Fruit fly (Drosophila melanogaster) whole organism, embryonic: ENCODE data around the gene ninaE.
A peak's percentile ranks its signal among the peaks of the same experiment; 100 is the strongest.

ENCODE experiments used
- ATbp ChIP-seq: fragments of 200-800 bp; sonication (Bioruptor generic); optimal IDR thresholded peaks from 2 replicates; lab custom pipeline; 2017; ENCODE audit warnings: missing biosample characterization, mild to moderate bottlenecking, missing genetic modification characterization, missing genetic modification reagents
- Abd-B ChIP-seq: fragments of 200-800 bp; sonication (Bioruptor generic); optimal IDR thresholded peaks from 2 replicates; lab custom pipeline; 2018; ENCODE audit warnings: missing biosample characterization, mild to moderate bottlenecking, missing genetic modification characterization, moderate library complexity
- Atf6 ChIP-seq: fragments of 200-800 bp; sonication (Bioruptor generic); IDR thresholded peaks from 2 replicates; pipeline ENCODE4 v1.3.6; 2022; ENCODE audit warnings: missing biosample characterization, missing genetic modification characterization
- Bdp1 ChIP-seq: fragments of 200-800 bp; sonication (Bioruptor generic); optimal IDR thresholded peaks from 3 replicates; lab custom pipeline; 2016; ENCODE audit warnings: missing biosample characterization, missing genetic modification characterization
- Bgb ChIP-seq: fragments of 200-800 bp; sonication (Bioruptor generic); IDR thresholded peaks from 2 replicates; pipeline ENCODE4 v1.3.6; 2022; ENCODE audit warnings: missing biosample characterization, missing genetic modification characterization; ENCODE audit not compliant: partially characterized antibody
- BtbVII ChIP-seq: fragments of 200-800 bp; sonication (Bioruptor generic); optimal IDR thresholded peaks from 3 replicates; lab custom pipeline; 2017; ENCODE audit warnings: missing biosample characterization, mild to moderate bottlenecking, missing genetic modification characterization
- C15 ChIP-seq: fragments of 200-800 bp; sonication (Bioruptor generic); IDR thresholded peaks from 3 replicates; pipeline ENCODE4 v1.3.6; 2022; ENCODE audit warnings: missing biosample characterization, missing genetic modification characterization
- CG10274 ChIP-seq: fragments of 200-800 bp; sonication (Bioruptor generic); optimal IDR thresholded peaks from 3 replicates; lab custom pipeline; 2017; ENCODE audit warnings: missing biosample characterization, mild to moderate bottlenecking, missing genetic modification characterization
- CG10565 ChIP-seq: fragments of 200-800 bp; sonication (Bioruptor generic); optimal IDR thresholded peaks from 3 replicates; lab custom pipeline; 2016; ENCODE audit warnings: missing biosample characterization, mild to moderate bottlenecking, missing genetic modification characterization
- CG12219 ChIP-seq: fragments of 200-800 bp; sonication (Bioruptor generic); optimal IDR thresholded peaks from 3 replicates; lab custom pipeline; 2018; ENCODE audit warnings: missing biosample characterization, mild to moderate bottlenecking, missing genetic modification characterization
- CG12659 ChIP-seq: fragments of 200-800 bp; sonication (Bioruptor generic); optimal IDR thresholded peaks from 3 replicates; lab custom pipeline; 2017; ENCODE audit warnings: mild to moderate bottlenecking, missing biosample characterization, missing genetic modification reagents, missing genetic modification characterization
- CG1792 ChIP-seq: fragments of 200-800 bp; sonication (Bioruptor generic); optimal IDR thresholded peaks from 2 replicates; lab custom pipeline; 2016; ENCODE audit warnings: missing biosample characterization, missing genetic modification characterization
- CG3163 ChIP-seq: fragments of 200-800 bp; sonication (Bioruptor generic); optimal IDR thresholded peaks from 3 replicates; lab custom pipeline; 2016; ENCODE audit warnings: missing biosample characterization, missing genetic modification characterization
- CG3281 ChIP-seq: fragments of 200-800 bp; sonication (Bioruptor generic); optimal IDR thresholded peaks from 3 replicates; lab custom pipeline; 2017; ENCODE audit warnings: missing biosample characterization, mild to moderate bottlenecking, missing genetic modification characterization
- CG42726 ChIP-seq: fragments of 200-800 bp; sonication (Bioruptor generic); IDR thresholded peaks from 2 replicates; pipeline ENCODE4 v1.3.6; 2022; ENCODE audit warnings: missing biosample characterization, missing genetic modification characterization; ENCODE audit not compliant: partially characterized antibody
- CG4820 ChIP-seq: fragments of 200-800 bp; sonication (Bioruptor generic); optimal IDR thresholded peaks from 3 replicates; lab custom pipeline; 2016; ENCODE audit warnings: missing biosample characterization, missing genetic modification characterization
- CG6654 ChIP-seq: fragments of 200-800 bp; sonication (Bioruptor generic); optimal IDR thresholded peaks from 2 replicates; lab custom pipeline; 2017; ENCODE audit warnings: missing biosample characterization, mild to moderate bottlenecking, missing genetic modification characterization
- CG6689 ChIP-seq: fragments of 200-800 bp; sonication (Bioruptor generic); IDR thresholded peaks from 2 replicates; pipeline ENCODE4 v1.3.6; 2022; ENCODE audit warnings: missing biosample characterization, missing genetic modification characterization
- CG6813 ChIP-seq: fragments of 200-800 bp; sonication (Bioruptor generic); optimal IDR thresholded peaks from 2 replicates; lab custom pipeline; 2017; ENCODE audit warnings: missing biosample characterization, missing genetic modification characterization, mild to moderate bottlenecking, moderate library complexity, missing genetic modification reagents
- CG7987 ChIP-seq: fragments of 200-800 bp; sonication (Bioruptor generic); optimal IDR thresholded peaks from 2 replicates; lab custom pipeline; 2018; ENCODE audit warnings: missing biosample characterization, mild to moderate bottlenecking, missing genetic modification characterization, moderate library complexity
- CG8478 ChIP-seq: fragments of >200 bp; optimal IDR thresholded peaks from 2 replicates; lab custom pipeline; 2018
- CG8765 ChIP-seq: fragments of 200-800 bp; sonication (Bioruptor generic); IDR thresholded peaks from 2 replicates; pipeline ENCODE4 v1.3.6; 2022; ENCODE audit warnings: missing biosample characterization, missing genetic modification characterization
- CG8944 ChIP-seq: fragments of 200-800 bp; sonication (Bioruptor generic); optimal IDR thresholded peaks from 3 replicates; lab custom pipeline; 2016; ENCODE audit warnings: missing biosample characterization, missing genetic modification characterization
- D ChIP-seq, 2 experiments: fragments of 200-800 bp in 1 of 2; fragments of >200 bp in 1 of 2; sonication (Bioruptor generic) in 1 of 2; optimal IDR thresholded peaks; 2 replicates in 1 of 2; 3 replicates in 1 of 2; lab custom pipeline; 2017; ENCODE audit warnings: mild to moderate bottlenecking in 1 of 2, missing biosample characterization in 1 of 2, missing genetic modification characterization in 1 of 2, missing genetic modification reagents in 1 of 2
- Doc2 ChIP-seq: fragments of 200-800 bp; sonication (Bioruptor generic); IDR thresholded peaks from 2 replicates; pipeline ENCODE4 v1.3.6; 2022; ENCODE audit warnings: missing biosample characterization, missing genetic modification characterization
- Drgx ChIP-seq: fragments of 200-800 bp; sonication (Bioruptor generic); IDR thresholded peaks from 2 replicates; pipeline ENCODE4 v1.3.6; 2022; ENCODE audit warnings: missing biosample characterization, missing genetic modification characterization
- Ets97D ChIP-seq: fragments of 200-800 bp; sonication (Bioruptor generic); optimal IDR thresholded peaks from 3 replicates; lab custom pipeline; 2016; ENCODE audit warnings: missing biosample characterization, missing genetic modification characterization
- H2.0 ChIP-seq: fragments of 200-800 bp; sonication (Bioruptor generic); IDR thresholded peaks from 2 replicates; pipeline ENCODE4 v1.3.6; 2022; ENCODE audit warnings: missing biosample characterization, missing genetic modification characterization
- HLH4C ChIP-seq: fragments of 200-800 bp; sonication (Bioruptor generic); IDR thresholded peaks from 3 replicates; pipeline ENCODE4 v1.3.6; 2022; ENCODE audit warnings: missing biosample characterization, missing genetic modification characterization; ENCODE audit not compliant: partially characterized antibody
- Nf-YA ChIP-seq: fragments of 200-800 bp; sonication (Bioruptor generic); IDR thresholded peaks from 2 replicates; pipeline ENCODE4 v1.3.6; 2022; ENCODE audit warnings: missing biosample characterization, missing genetic modification characterization
- Sox100B ChIP-seq: fragments of 200-800 bp; sonication (Bioruptor generic); optimal IDR thresholded peaks from 3 replicates; lab custom pipeline; 2018; ENCODE audit warnings: missing biosample characterization, mild to moderate bottlenecking, missing genetic modification characterization
- abd-A ChIP-seq: fragments of 200-800 bp; sonication (Bioruptor generic); optimal IDR thresholded peaks from 3 replicates; lab custom pipeline; 2019; ENCODE audit warnings: missing biosample characterization, mild to moderate bottlenecking, missing genetic modification characterization, moderate library complexity
- bigmax ChIP-seq: fragments of 200-800 bp; sonication (Bioruptor generic); optimal IDR thresholded peaks from 2 replicates; lab custom pipeline; 2018; ENCODE audit warnings: missing biosample characterization, mild to moderate bottlenecking, missing genetic modification characterization
- chif ChIP-seq, 2 experiments: fragments of 200-800 bp; sonication (Bioruptor generic); optimal IDR thresholded peaks; 3 replicates each; lab custom pipeline; 2016; ENCODE audit warnings: missing biosample characterization in 2 of 2, missing genetic modification characterization in 2 of 2
- corto ChIP-seq: fragments of 200-800 bp; sonication (Bioruptor generic); optimal IDR thresholded peaks from 2 replicates; lab custom pipeline; 2016; ENCODE audit warnings: missing biosample characterization, mild to moderate bottlenecking, missing genetic modification characterization, moderate library complexity
- disco-r ChIP-seq: fragments of 200-800 bp; sonication (Bioruptor generic); optimal IDR thresholded peaks from 2 replicates; lab custom pipeline; 2016; ENCODE audit warnings: missing biosample characterization, missing genetic modification characterization
- fd3F ChIP-seq: fragments of 200-800 bp; sonication (Bioruptor generic); optimal IDR thresholded peaks from 2 replicates; lab custom pipeline; 2018; ENCODE audit warnings: missing biosample characterization, mild to moderate bottlenecking, missing genetic modification characterization, moderate library complexity
- gfzf ChIP-seq: fragments of 200-800 bp; sonication (Bioruptor generic); optimal IDR thresholded peaks from 2 replicates; lab custom pipeline; 2016; ENCODE audit warnings: missing biosample characterization, mild to moderate bottlenecking, missing genetic modification characterization, moderate library complexity
- hbn ChIP-seq: fragments of 200-800 bp; sonication (Bioruptor generic); IDR thresholded peaks from 2 replicates; pipeline ENCODE4 v1.3.6; 2022; ENCODE audit warnings: missing biosample characterization, missing genetic modification characterization; ENCODE audit not compliant: partially characterized antibody
- hkb ChIP-seq, 2 experiments: fragments of 200-800 bp in 1 of 2; fragments of >200 bp in 1 of 2; sonication (Bioruptor generic) in 1 of 2; IDR thresholded peaks in 1 of 2; optimal IDR thresholded peaks in 1 of 2; 2 replicates each; pipeline versions ENCODE4 v1.3.6 to Lab custom; 2017 to 2022; ENCODE audit warnings: missing biosample characterization in 1 of 2, missing genetic modification characterization in 1 of 2
- lab ChIP-seq: fragments of 200-800 bp; sonication (Bioruptor generic); optimal IDR thresholded peaks from 3 replicates; lab custom pipeline; 2017; ENCODE audit warnings: missing biosample characterization, missing genetic modification characterization, mild to moderate bottlenecking, moderate library complexity, missing genetic modification reagents
- maf-S ChIP-seq: fragments of 200-800 bp; sonication (Bioruptor generic); optimal IDR thresholded peaks from 2 replicates; lab custom pipeline; 2016; ENCODE audit warnings: missing biosample characterization, missing genetic modification characterization
- nerfin-2 ChIP-seq: fragments of 200-800 bp; sonication (Bioruptor generic); IDR thresholded peaks from 2 replicates; pipeline ENCODE4 v1.3.6; 2022; ENCODE audit warnings: missing biosample characterization, missing genetic modification characterization; ENCODE audit not compliant: partially characterized antibody
- pita ChIP-seq: fragments of 200-800 bp; sonication (Bioruptor generic); optimal IDR thresholded peaks from 2 replicates; lab custom pipeline; 2017; ENCODE audit warnings: missing biosample characterization, mild to moderate bottlenecking, missing genetic modification characterization
- ro ChIP-seq: fragments of 200-800 bp; sonication (Bioruptor generic); IDR thresholded peaks from 2 replicates; pipeline ENCODE4 v1.3.6; 2022; ENCODE audit warnings: missing biosample characterization, missing genetic modification characterization
- salm ChIP-seq: fragments of 200-800 bp; sonication (Bioruptor generic); optimal IDR thresholded peaks from 2 replicates; lab custom pipeline; 2018; ENCODE audit warnings: missing biosample characterization, mild to moderate bottlenecking, missing genetic modification characterization
- sisA ChIP-seq: fragments of 200-800 bp; sonication (Bioruptor generic); IDR thresholded peaks from 2 replicates; pipeline ENCODE4 v1.3.6; 2022; ENCODE audit warnings: missing biosample characterization, missing genetic modification characterization
- sug ChIP-seq: fragments of 200-800 bp; optimal IDR thresholded peaks from 2 replicates; lab custom pipeline; 2019; ENCODE audit warnings: missing biosample characterization, mild to moderate bottlenecking, missing genetic modification characterization, moderate library complexity
- zen ChIP-seq: fragments of 200-800 bp; sonication (Bioruptor generic); optimal IDR thresholded peaks from 3 replicates; lab custom pipeline; 2018; ENCODE audit warnings: missing biosample characterization, mild to moderate bottlenecking, missing genetic modification characterization, moderate library complexity

ninaE gene

DNA sequence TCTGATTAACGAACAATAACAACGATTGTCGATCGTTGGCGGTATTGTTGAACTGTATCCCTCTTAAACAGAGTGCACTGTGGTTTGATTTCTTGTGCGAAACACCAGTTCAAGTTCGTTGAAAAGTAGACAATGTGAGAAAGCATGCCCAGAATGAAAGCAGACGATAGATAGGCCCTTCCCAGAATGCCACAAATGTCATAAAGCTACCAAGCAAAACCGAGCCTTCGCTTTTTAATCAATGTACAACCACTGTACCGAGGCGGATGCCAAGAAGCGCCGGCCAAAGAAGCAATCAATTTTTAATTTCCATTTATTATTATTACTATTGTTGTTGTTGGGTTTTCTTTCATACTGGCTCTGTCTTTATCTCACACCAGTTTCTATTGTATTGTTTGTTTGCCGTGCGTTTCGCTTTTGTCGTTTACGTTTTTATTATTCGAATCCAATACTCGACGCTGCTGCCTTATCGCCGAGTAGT is 20.9 kb upstream of the ninaE start (continued):
- peak; percentile 63 for TF ChIP-seq disco-r (GFP tag; lab: Kevin White, UChicago)
- no peak for TF ChIP-seq HLH4C (GFP tag; lab: Robert Waterston, UW)
- no peak for TF ChIP-seq pita
- TF ChIP-seq CG7987 (GFP tag; lab: Kevin White, UChicago) = peak; percentile 37
- no peak for TF ChIP-seq CG8478 (lab: Kevin White, UChicago)
- peak; percentile 73 for TF ChIP-seq Bdp1 (GFP tag; lab: Kevin White, UChicago)
- peak; percentile 87 for TF ChIP-seq CG6689 (GFP tag; lab: Robert Waterston, UW)
- peak; percentile 82 for TF ChIP-seq ATbp (GFP tag; lab: Kevin White, UChicago)
- TF ChIP-seq lab = peak; percentile 90
- no peak for TF ChIP-seq CG42726
- TF ChIP-seq salm (tag; lab: Kevin White, UChicago) = peak; percentile 70
- peak; percentile 46 for TF ChIP-seq CG6654 (GFP tag; lab: Kevin White, UChicago)
- TF ChIP-seq D (optimal IDR thresholded peaks at IDR 0.05; lab: Kevin White, UChicago) = no peak
- TF ChIP-seq D (GFP tag; optimal IDR thresholded peaks at IDR 0.05; lab: Kevin White, UChicago) = peak; percentile 67
- peak; percentile 26 for TF ChIP-seq corto (GFP tag; lab: Kevin White, UChicago)
- TF ChIP-seq CG1792 (GFP tag; lab: Kevin White, UChicago) = peak; percentile 70
- peak; percentile 61 for TF ChIP-seq Nf-YA
- peak; percentile 69 for TF ChIP-seq ro
- TF ChIP-seq Abd-B (GFP tag; lab: Kevin White, UChicago) = peak; percentile 63
- TF ChIP-seq gfzf (GFP tag; lab: Kevin White, UChicago) = no peak
- no peak for TF ChIP-seq bigmax (GFP tag; lab: Kevin White, UChicago)
- peak; percentile 81 for TF ChIP-seq CG12659 (GFP tag; lab: Kevin White, UChicago)
- peak; percentile 70 for TF ChIP-seq CG3281 (GFP tag; lab: Kevin White, UChicago)
- peak; percentile 79 for TF ChIP-seq fd3F (GFP tag; lab: Kevin White, UChicago)
- TF ChIP-seq nerfin-2 = no peak
- TF ChIP-seq CG8944 = peak; percentile 78
- TF ChIP-seq maf-S (GFP tag; lab: Kevin White, UChicago) = peak; percentile 76
- no peak for TF ChIP-seq hbn (GFP tag; lab: Robert Waterston, UW)
- TF ChIP-seq zen = peak; percentile 5
- TF ChIP-seq CG10274 = peak; percentile 9
- TF ChIP-seq CG4820 (GFP tag; lab: Kevin White, UChicago) = peak; percentile 73
- peak; percentile 77 for TF ChIP-seq Drgx (GFP tag; lab: Robert Waterston, UW)
- peak; percentile 77 to 86 for TF ChIP-seq chif (GFP tag; optimal IDR thresholded peaks at IDR 0.05; lab: Kevin White, UChicago)
- peak; percentile 76 for TF ChIP-seq Atf6 (GFP tag; lab: Robert Waterston, UW)
- no peak for TF ChIP-seq C15 (GFP tag; lab: Robert Waterston, UW)
- no peak for TF ChIP-seq abd-A (tag; lab: Kevin White, UChicago)
- peak; percentile 70 for TF ChIP-seq BtbVII
- TF ChIP-seq Ets97D (GFP tag; lab: Kevin White, UChicago) = peak; percentile 38
- TF ChIP-seq sug (tag; lab: Kevin White, UChicago) = peak; percentile 80
- TF ChIP-seq CG12219 (GFP tag; lab: Kevin White, UChicago) = peak; percentile 87
- TF ChIP-seq H2.0 = peak; percentile 91
- peak; percentile 82 for TF ChIP-seq sisA (GFP tag; lab: Robert Waterston, UW)
- 0 out of 2 replicates have a peak, but pooled peaks have one; percentile 37 for TF ChIP-seq Doc2 (GFP tag; lab: Robert Waterston, UW)
- TF ChIP-seq Sox100B (GFP tag; lab: Kevin White, UChicago) = peak; percentile 76
- peak; percentile 57; the same call in 1 of the 2 replicates for TF ChIP-seq CG8765 (GFP tag; lab: Robert Waterston, UW)
- TF ChIP-seq CG10565 (GFP tag; lab: Kevin White, UChicago) = no peak
- peak; percentile 50 for TF ChIP-seq Bgb (GFP tag; lab: Robert Waterston, UW)
- TF ChIP-seq CG6813 (GFP tag; lab: Kevin White, UChicago) = peak; percentile 83
- peak; percentile 54 for TF ChIP-seq CG3163 (GFP tag; lab: Kevin White, UChicago)
- no peak for TF ChIP-seq hkb (optimal IDR thresholded peaks at IDR 0.05; lab: Kevin White, UChicago)
- TF ChIP-seq hkb (GFP tag; IDR thresholded peaks at IDR 0.05; lab: Robert Waterston, UW) = peak; percentile 87
